Worm (Caenorhabditis elegans) whole organism, L2 larva: ENCODE measurements around the gene fbxa-209.

Experiments used
- R02D3.7 ChIP-seq: fragments of 150-350 bp; optimal IDR thresholded peaks from 2 replicates; lab custom pipeline; 2014; ENCODE audit warnings: missing biosample characterization, missing genetic modification characterization
- fos-1 ChIP-seq: fragments of 150-350 bp; optimal IDR thresholded peaks from 2 replicates; lab custom pipeline; 2014; ENCODE audit warnings: missing biosample characterization, missing genetic modification characterization
- skn-1 ChIP-seq: sonication (generic microtip); optimal IDR thresholded peaks from 2 replicates; lab custom pipeline; 2017; ENCODE audit warnings: missing biosample characterization, missing genetic modification characterization
- ztf-11 ChIP-seq: sonication (generic microtip); optimal IDR thresholded peaks from 2 replicates; lab custom pipeline; 2017; ENCODE audit warnings: missing biosample characterization, missing genetic modification characterization

DNA sequence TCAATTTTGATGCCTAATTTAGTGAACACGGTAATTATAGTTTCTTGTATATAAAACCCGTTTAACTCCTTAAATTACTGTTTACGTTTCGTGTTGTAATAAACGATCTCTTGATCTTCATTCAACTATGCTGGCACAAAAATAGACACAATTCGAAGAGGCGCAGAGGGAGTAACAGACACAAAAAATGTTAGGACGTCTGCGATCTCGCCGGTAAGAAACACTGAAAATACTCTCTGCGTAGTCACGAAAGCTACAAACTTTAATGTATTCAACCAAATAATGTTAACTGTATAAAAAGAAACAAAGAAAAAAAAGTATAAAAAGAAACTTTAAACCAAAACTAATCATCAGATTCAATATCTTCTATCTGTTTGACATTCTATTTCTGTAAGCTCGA, 46.0 kb downstream of the fbxa-209 start, which contains the start of gene dhs-23:
- TF ChIP-seq fos-1 (tag; lab: Kevin White, UChicago): peak; percentile 1
- TF ChIP-seq skn-1 (tag; lab: Kevin White, UChicago): no peak
- no peak for TF ChIP-seq R02D3.7 (tag; lab: Kevin White, UChicago)
- TF ChIP-seq ztf-11 (tag; lab: Kevin White, UChicago): no peak
